Worm (Caenorhabditis elegans): Measurements from ENCODE around the gene C27A7.6.

ce11 chrV:12080274-12080673 is 50.3 kb downstream of the C27A7.6 start, which contains the start of gene R07B7.9:
- no peak for TF ChIP-seq F57C9.4 (tag; optimal IDR thresholded peaks at IDR 0.05)
- TF ChIP-seq snpc-1.1 (tag; optimal IDR thresholded peaks at IDR 0.05; ENCODE audit: insufficient read depth) = no peak
- TF ChIP-seq ztf-6 (GFP tag; IDR thresholded peaks at IDR 0.05) = no peak
- TF ChIP-seq snpc-4 (GFP tag; optimal IDR thresholded peaks at IDR 0.05) = no peak
- TF ChIP-seq snpc-4 (tag; optimal IDR thresholded peaks at IDR 0.05) = no peak
